Worm (Caenorhabditis elegans) whole organism, L3 larva: ENCODE results near the gene ZK688.5.

ENCODE experiments used
- fos-1 ChIP-seq: fragments of 150-350 bp; optimal IDR thresholded peaks from 2 replicates; lab custom pipeline; 2014; ENCODE audit warnings: missing biosample characterization, missing genetic modification characterization
- nfya-1 ChIP-seq: sonication (generic microtip); optimal IDR thresholded peaks from 2 replicates; lab custom pipeline; 2017; ENCODE audit warnings: missing genetic modification characterization, mild to moderate bottlenecking, missing compliant biosample characterization, antibody characterized with exemption, moderate library complexity; ENCODE audit not compliant: insufficient read depth
- pqm-1 ChIP-seq: fragments of 150-350 bp; optimal IDR thresholded peaks from 2 replicates; lab custom pipeline; 2017; ENCODE audit warnings: missing biosample characterization, missing genetic modification characterization, inconsistent platforms
- zag-1 ChIP-seq: fragments of 150-350 bp; optimal IDR thresholded peaks from 2 replicates; lab custom pipeline; 2014; ENCODE audit warnings: missing biosample characterization, missing genetic modification characterization
- ztf-4 ChIP-seq: fragments of 150-350 bp; optimal IDR thresholded peaks from 2 replicates; lab custom pipeline; 2014; ENCODE audit warnings: missing biosample characterization, missing genetic modification characterization

- TF ChIP-seq zag-1 (no peak), nfya-1 (tag; lab: Kevin White, UChicago) (no peak), fos-1 (tag; lab: Kevin White, UChicago) (no peak), ztf-4 (tag; lab: Kevin White, UChicago) (no peak), pqm-1 (no peak)
Measured at ce11 chrIII:7889036-7889435, 2.4 kb downstream of the ZK688.5 start.
